Fruit fly (Drosophila melanogaster): Measurements from ENCODE around the gene CCT1.

CCT1 gene

dm6 chr3R:22464611-22465113 is 26.6 kb downstream of the CCT1 start, which contains the start of gene CG7054 (continued):
- no peak for TF ChIP-seq HHEX (GFP tag; optimal IDR thresholded peaks at IDR 0.05)
- no peak for TF ChIP-seq CG1647 (GFP tag; optimal IDR thresholded peaks at IDR 0.05)
- no peak for TF ChIP-seq CG9609 (GFP tag; optimal IDR thresholded peaks at IDR 0.05)
- TF ChIP-seq dan (GFP tag; IDR thresholded peaks at IDR 0.05), result no peak
- no peak for TF ChIP-seq Stat92E (GFP tag; optimal IDR thresholded peaks at IDR 0.05)
- TF ChIP-seq B-H2 (GFP tag; optimal IDR thresholded peaks at IDR 0.05), result peak; percentile 66
- no peak for TF ChIP-seq CG17359 (tag; optimal IDR thresholded peaks at IDR 0.05)
- TF ChIP-seq Lpt (GFP tag; optimal IDR thresholded peaks at IDR 0.05), result no peak
- TF ChIP-seq Ada2b (GFP tag; IDR thresholded peaks at IDR 0.05), result no peak
- no peak for TF ChIP-seq vvl (GFP tag; IDR thresholded peaks at IDR 0.05)
- no peak for TF ChIP-seq ash1 (GFP tag; optimal IDR thresholded peaks at IDR 0.05)
- no peak for TF ChIP-seq sr (GFP tag; IDR thresholded peaks at IDR 0.05)
- TF ChIP-seq Poxn (GFP tag; IDR thresholded peaks at IDR 0.05), result no peak
- no peak for TF ChIP-seq CG14667 (GFP tag; IDR thresholded peaks at IDR 0.05)
- TF ChIP-seq crol (GFP tag; IDR thresholded peaks at IDR 0.05), result no peak
- TF ChIP-seq mld (GFP tag; IDR thresholded peaks at IDR 0.05; ENCODE audit: partially characterized antibody), result no peak
- no peak for TF ChIP-seq CG11093 (GFP tag; IDR thresholded peaks at IDR 0.05)
- TF ChIP-seq sd (tag; optimal IDR thresholded peaks at IDR 0.05), result no peak
- TF ChIP-seq YL-1 (GFP tag; optimal IDR thresholded peaks at IDR 0.05), result peak; percentile 25
- 0 out of 4 replicates have a peak, but pooled peaks have one; percentile 61 for TF ChIP-seq chinmo (GFP tag; IDR thresholded peaks at IDR 0.05; ENCODE audit: partially characterized antibody)
- TF ChIP-seq CG17328 (GFP tag; IDR thresholded peaks at IDR 0.05), result no peak
- TF ChIP-seq CG34422 (GFP tag; IDR thresholded peaks at IDR 0.05), result no peak
- TF ChIP-seq CG12391 (tag; optimal IDR thresholded peaks at IDR 0.05), result no peak
- no peak for TF ChIP-seq Trl (optimal IDR thresholded peaks at IDR 0.05)
- TF ChIP-seq Trl (GFP tag; optimal IDR thresholded peaks at IDR 0.05), result no peak
- TF ChIP-seq gfzf (GFP tag; optimal IDR thresholded peaks at IDR 0.05), result peak; percentile 61
- no peak for TF ChIP-seq MESR4 (GFP tag; optimal IDR thresholded peaks at IDR 0.05)
- TF ChIP-seq Doc3 (GFP tag; IDR thresholded peaks at IDR 0.05; ENCODE audit: partially characterized antibody), result 0 out of 3 replicates have a peak, but pooled peaks have one; percentile 18
- no peak for TF ChIP-seq CG8765 (GFP tag; IDR thresholded peaks at IDR 0.05)
- no peak for TF ChIP-seq CG9215 (GFP tag; IDR thresholded peaks at IDR 0.05)
- no peak for TF ChIP-seq CG2202 (tag; optimal IDR thresholded peaks at IDR 0.05)
- TF ChIP-seq btn (GFP tag; optimal IDR thresholded peaks at IDR 0.05), result no peak
- no peak; the same call in 1 of the 2 replicates for TF ChIP-seq amos (GFP tag; IDR thresholded peaks at IDR 0.05; ENCODE audit: partially characterized antibody)
- TF ChIP-seq CG11696 (GFP tag; IDR thresholded peaks at IDR 0.05), result no peak
- TF ChIP-seq Doc2 (GFP tag; IDR thresholded peaks at IDR 0.05), result no peak
- no peak for TF ChIP-seq CG13624 (GFP tag; optimal IDR thresholded peaks at IDR 0.05)
- TF ChIP-seq trh (GFP tag; optimal IDR thresholded peaks at IDR 0.05), result no peak
- TF ChIP-seq ATbp (GFP tag; optimal IDR thresholded peaks at IDR 0.05), result peak; percentile 32
- TF ChIP-seq B-H1 (GFP tag; IDR thresholded peaks at IDR 0.05), result no peak
- TF ChIP-seq Dad (GFP tag; optimal IDR thresholded peaks at IDR 0.05), result no peak
- TF ChIP-seq Fer1 (GFP tag; optimal IDR thresholded peaks at IDR 0.05), result peak; percentile 21
- no peak for TF ChIP-seq Sry-δ (GFP tag; optimal IDR thresholded peaks at IDR 0.05)
- TF ChIP-seq pnt (GFP tag; optimal IDR thresholded peaks at IDR 0.05), result no peak
- no peak for TF ChIP-seq CG6689 (GFP tag; IDR thresholded peaks at IDR 0.05)
- TF ChIP-seq tna (GFP tag; IDR thresholded peaks at IDR 0.05; ENCODE audit: partially characterized antibody), result no peak
- no peak for TF ChIP-seq CG8359 (GFP tag; optimal IDR thresholded peaks at IDR 0.05; ENCODE audit: borderline replicate concordance)
- TF ChIP-seq CG14965 (GFP tag; optimal IDR thresholded peaks at IDR 0.05; ENCODE audit: borderline replicate concordance), result no peak
- TF ChIP-seq ci (GFP tag; IDR thresholded peaks at IDR 0.05), result peak; percentile 42; the same call in 1 of the 3 replicates
- TF ChIP-seq NC2α (GFP tag; optimal IDR thresholded peaks at IDR 0.05), result no peak
- TF ChIP-seq Awh (GFP tag; IDR thresholded peaks at IDR 0.05), result no peak
- TF ChIP-seq CG2129 (GFP tag; IDR thresholded peaks at IDR 0.05; ENCODE audit: partially characterized antibody), result no peak
- TF ChIP-seq gcm2 (GFP tag; optimal IDR thresholded peaks at IDR 0.05), result no peak
